Worm (Caenorhabditis elegans): ENCODE data around the gene pycr-4.

- no peak for TF ChIP-seq nhr-77 (tag; optimal IDR thresholded peaks at IDR 0.05)
- TF ChIP-seq nhr-25 (tag; optimal IDR thresholded peaks at IDR 0.05), result no peak
- no peak for TF ChIP-seq fkh-2 (tag; optimal IDR thresholded peaks at IDR 0.05)
- no peak for TF ChIP-seq ztf-4 (tag; optimal IDR thresholded peaks at IDR 0.05)
- no peak for TF ChIP-seq pqm-1 (tag; optimal IDR thresholded peaks at IDR 0.05)
- no peak for TF ChIP-seq mdl-1 (tag; optimal IDR thresholded peaks at IDR 0.05)
- no peak for TF ChIP-seq nfya-1 (tag; optimal IDR thresholded peaks at IDR 0.05; ENCODE audit: insufficient read depth)
- TF ChIP-seq fos-1 (tag; optimal IDR thresholded peaks at IDR 0.05), result no peak
- no peak for TF ChIP-seq sea-2 (GFP tag; optimal IDR thresholded peaks at IDR 0.05)
- TF ChIP-seq nhr-43 (tag; optimal IDR thresholded peaks at IDR 0.05; ENCODE audit: poor library complexity, severe bottlenecking), result no peak
- TF ChIP-seq ama-1 (optimal IDR thresholded peaks at IDR 0.05), result no peak
- TF ChIP-seq aly-2 (tag; optimal IDR thresholded peaks at IDR 0.05), result no peak
These were observed 39.1 kb upstream of the pycr-4 start, which contains the start of the genes R05G6.9 and R05G6.3 for ce11 chrIV:7516167-7516566.

Measured in whole organism, L3 larva.